Worm (Caenorhabditis elegans) whole organism, early embryonic: ENCODE results near the gene C06E2.2.

Experiments
- B0310.2 ChIP-seq: sonication (generic microtip); optimal IDR thresholded peaks from 2 replicates; lab custom pipeline; 2016; ENCODE audit warnings: mild to moderate bottlenecking, missing genetic modification characterization, missing compliant biosample characterization
- F13C5.2 ChIP-seq: sonication (generic microtip); optimal IDR thresholded peaks from 2 replicates; lab custom pipeline; 2017; ENCODE audit warnings: mild to moderate bottlenecking, missing genetic modification characterization, inconsistent platforms, missing compliant biosample characterization
- aly-1 ChIP-seq: sonication (generic microtip); optimal IDR thresholded peaks from 2 replicates; lab custom pipeline; 2016; ENCODE audit warnings: missing genetic modification characterization, missing compliant biosample characterization
- ama-1 ChIP-seq: fragments of 150-350 bp; optimal IDR thresholded peaks from 2 replicates; lab custom pipeline; 2014
- ceh-13 ChIP-seq: fragments of 200-800 bp; sonication (Bioruptor generic); optimal IDR thresholded peaks from 2 replicates; lab custom pipeline; 2018; ENCODE audit warnings: mild to moderate bottlenecking, missing genetic modification characterization, missing compliant biosample characterization
- ceh-36 ChIP-seq: sonication (generic microtip); optimal IDR thresholded peaks from 2 replicates; lab custom pipeline; 2016; ENCODE audit warnings: missing genetic modification characterization, inconsistent platforms, missing compliant biosample characterization
- ets-7 ChIP-seq: sonication (generic microtip); optimal IDR thresholded peaks from 2 replicates; lab custom pipeline; 2016; ENCODE audit warnings: missing genotype, missing genetic modification characterization, missing compliant biosample characterization
- flt-1 ChIP-seq: fragments of 200-800 bp; sonication (Bioruptor generic); IDR thresholded peaks from 2 replicates; pipeline ENCODE4 v1.3.6; 2022; ENCODE audit warnings: missing genetic modification characterization, missing compliant biosample characterization
- hmbx-1 ChIP-seq: sonication (generic microtip); optimal IDR thresholded peaks from 2 replicates; lab custom pipeline; 2016; ENCODE audit warnings: mild to moderate bottlenecking, missing genetic modification characterization, missing compliant biosample characterization
- hmg-4 ChIP-seq: fragments of 200-800 bp; sonication (Bioruptor generic); optimal IDR thresholded peaks from 2 replicates; lab custom pipeline; 2018; ENCODE audit warnings: mild to moderate bottlenecking, missing genetic modification characterization, missing compliant biosample characterization
- hnd-1 ChIP-seq: sonication (generic microtip); optimal IDR thresholded peaks from 2 replicates; lab custom pipeline; 2016; ENCODE audit warnings: missing genetic modification characterization, missing compliant biosample characterization
- pes-1 ChIP-seq: fragments of 200-800 bp; sonication (Bioruptor generic); IDR thresholded peaks from 2 replicates; pipeline ENCODE4 v1.3.6; 2022; ENCODE audit warnings: missing genetic modification reagents, missing genetic modification characterization, missing compliant biosample characterization
- scrt-1 ChIP-seq: fragments of 200-800 bp; sonication (Bioruptor generic); IDR thresholded peaks from 2 replicates; pipeline ENCODE4 v1.3.6; 2022; ENCODE audit warnings: missing genetic modification characterization, missing compliant biosample characterization
- sea-1 ChIP-seq: fragments of 200-800 bp; sonication (Bioruptor generic); conservative IDR thresholded peaks from 2 replicates; pipeline ENCODE4 v1.3.6; 2022; ENCODE audit warnings: missing genetic modification characterization, missing compliant biosample characterization
- tbx-11 ChIP-seq: fragments of 200-800 bp; sonication (Bioruptor generic); IDR thresholded peaks from 2 replicates; pipeline ENCODE4 v1.3.6; 2022; ENCODE audit warnings: missing genetic modification characterization, missing compliant biosample characterization
- tbx-37 ChIP-seq: fragments of 200-800 bp; sonication (Bioruptor generic); conservative IDR thresholded peaks from 2 replicates; pipeline ENCODE4 v1.3.6; 2022; ENCODE audit warnings: missing genetic modification reagents, missing genetic modification characterization, missing compliant biosample characterization
- tra-4 ChIP-seq: sonication (generic microtip); optimal IDR thresholded peaks from 2 replicates; lab custom pipeline; 2017; ENCODE audit warnings: missing genetic modification characterization, missing compliant biosample characterization

C06E2.2 gene

ce11 chrX:8846447-8847237 is 32.8 kb upstream of the C06E2.2 start, which contains the start of gene C28G1.10:
Gene C28G1.10 (plus strand): TSS chrX:8847122.
- TF ChIP-seq hmg-4 (GFP tag; lab: Kevin White, UChicago): no peak
- TF ChIP-seq ets-7 (tag; lab: Kevin White, UChicago): no peak
- TF ChIP-seq scrt-1 (GFP tag; lab: Robert Waterston, UW): no peak
- no peak for TF ChIP-seq pes-1 (GFP tag; lab: Robert Waterston, UW)
- no peak for TF ChIP-seq aly-1 (tag; lab: Kevin White, UChicago)
- no peak for TF ChIP-seq ceh-13 (GFP tag; lab: Kevin White, UChicago)
- no peak for TF ChIP-seq sea-1 (GFP tag; lab: Robert Waterston, UW)
- TF ChIP-seq F13C5.2 (tag; lab: Kevin White, UChicago): no peak
- no peak for TF ChIP-seq hnd-1 (tag; lab: Kevin White, UChicago)
- TF ChIP-seq tbx-11 (GFP tag; lab: Robert Waterston, UW): no peak
- no peak for TF ChIP-seq flt-1 (GFP tag; lab: Robert Waterston, UW)
- no peak for TF ChIP-seq tra-4 (tag; lab: Kevin White, UChicago)
- no peak for TF ChIP-seq B0310.2 (tag; lab: Kevin White, UChicago)
- TF ChIP-seq ama-1 (lab: Kevin White, UChicago): no peak
- TF ChIP-seq tbx-37 (GFP tag; lab: Robert Waterston, UW): no peak
- TF ChIP-seq hmbx-1 (tag; lab: Kevin White, UChicago): no peak

DNA sequence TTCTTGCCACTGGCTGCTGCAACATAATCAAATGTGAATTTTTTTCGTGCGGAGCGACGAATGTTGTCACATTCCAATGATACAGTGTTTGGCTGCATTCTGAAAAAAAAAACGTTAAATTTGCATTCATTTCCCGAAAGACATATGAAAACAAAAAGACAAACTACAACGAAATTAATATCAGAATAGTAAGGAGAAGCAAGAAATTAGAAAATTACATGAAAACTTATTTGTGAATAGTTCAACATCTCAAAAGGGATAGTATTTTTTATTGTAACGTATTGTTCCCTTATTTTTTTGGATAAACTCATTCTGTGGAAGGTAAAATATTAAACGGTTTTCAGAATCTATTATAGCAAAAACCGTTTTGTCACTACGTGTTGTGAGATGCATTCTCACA is 25.9 kb upstream of the C06E2.2 start, which contains the start of gene sprp-4:
TSS of gene sprp-4 (minus strand) at position 101 of the 400 bp plus-strand sequence.
- TF ChIP-seq scrt-1 (GFP tag; lab: Robert Waterston, UW): no peak
- TF ChIP-seq ceh-36 (tag; lab: Kevin White, UChicago): no peak
- TF ChIP-seq ets-7 (tag; lab: Kevin White, UChicago): no peak
- no peak for TF ChIP-seq ceh-13 (GFP tag; lab: Kevin White, UChicago)
- TF ChIP-seq hmg-4 (GFP tag; lab: Kevin White, UChicago): no peak
- no peak for TF ChIP-seq flt-1 (GFP tag; lab: Robert Waterston, UW)
- TF ChIP-seq B0310.2 (tag; lab: Kevin White, UChicago): no peak
- TF ChIP-seq tra-4 (tag; lab: Kevin White, UChicago): no peak
- TF ChIP-seq aly-1 (tag; lab: Kevin White, UChicago): no peak
- no peak for TF ChIP-seq tbx-37 (GFP tag; lab: Robert Waterston, UW)
- TF ChIP-seq hnd-1 (tag; lab: Kevin White, UChicago): no peak

DNA sequence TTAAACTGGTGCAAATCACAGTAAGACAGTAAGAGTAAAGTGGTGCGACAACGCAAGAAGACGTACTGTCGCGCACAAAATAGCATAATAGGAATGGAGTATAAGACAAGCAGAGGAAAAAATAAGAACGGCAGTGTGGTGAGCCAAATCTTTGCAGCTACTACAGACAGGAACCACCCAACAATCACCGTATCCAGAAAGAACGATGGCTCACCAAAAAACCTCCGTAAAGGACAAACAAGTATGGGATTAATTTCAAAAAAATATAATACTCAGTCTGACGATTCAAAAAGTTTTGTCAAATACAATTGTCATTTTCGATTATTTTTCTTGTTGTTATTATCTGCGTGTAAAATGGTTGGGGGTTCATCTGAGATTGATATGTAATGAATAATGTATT is 25.0 kb upstream of the C06E2.2 start:
- TF ChIP-seq ets-7 (tag; lab: Kevin White, UChicago): no peak
- TF ChIP-seq tra-4 (tag; lab: Kevin White, UChicago): no peak
- no peak for TF ChIP-seq ama-1 (lab: Kevin White, UChicago)
- TF ChIP-seq B0310.2 (tag; lab: Kevin White, UChicago): no peak
- no peak for TF ChIP-seq hmbx-1 (tag; lab: Kevin White, UChicago)
- no peak for TF ChIP-seq tbx-37 (GFP tag; lab: Robert Waterston, UW)
- no peak for TF ChIP-seq pes-1 (GFP tag; lab: Robert Waterston, UW)
- no peak for TF ChIP-seq flt-1 (GFP tag; lab: Robert Waterston, UW)
- no peak for TF ChIP-seq aly-1 (tag; lab: Kevin White, UChicago)
- no peak for TF ChIP-seq ceh-36 (tag; lab: Kevin White, UChicago)
- TF ChIP-seq F13C5.2 (tag; lab: Kevin White, UChicago): no peak
- TF ChIP-seq hmg-4 (GFP tag; lab: Kevin White, UChicago): no peak
- no peak for TF ChIP-seq tbx-11 (GFP tag; lab: Robert Waterston, UW)
- TF ChIP-seq hnd-1 (tag; lab: Kevin White, UChicago): no peak
- TF ChIP-seq scrt-1 (GFP tag; lab: Robert Waterston, UW): no peak

DNA sequence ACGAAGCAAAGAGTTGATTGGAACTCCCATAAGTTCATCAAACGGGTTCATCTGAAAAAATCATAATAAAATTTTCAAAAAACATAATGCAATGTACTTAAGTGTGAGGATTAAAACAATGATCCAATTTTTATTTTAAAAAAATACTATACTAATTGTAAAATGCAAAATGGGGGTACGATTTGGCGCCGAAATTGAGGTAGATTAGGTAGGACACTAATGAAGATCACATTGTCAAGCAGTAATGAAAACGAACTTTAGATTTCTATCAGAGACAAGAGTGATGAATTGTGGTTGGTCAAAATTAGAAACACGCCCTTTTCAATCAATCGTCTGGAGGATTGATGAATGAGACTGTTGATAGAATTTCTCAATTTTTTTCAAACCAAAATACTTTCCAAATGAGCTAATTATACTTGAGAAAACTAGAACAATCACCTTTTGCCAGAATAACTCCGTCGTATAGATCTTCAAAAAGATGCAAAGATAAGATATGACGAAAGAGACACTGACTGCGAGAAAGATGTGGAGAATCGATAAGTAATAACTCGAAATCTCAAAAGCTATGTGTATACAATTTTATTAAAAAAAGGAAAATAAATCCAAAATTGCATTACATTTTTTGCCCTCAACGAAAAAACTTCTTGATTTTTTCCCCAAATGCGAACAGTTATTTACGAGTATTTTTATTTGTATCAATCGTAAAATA is 21.4 kb upstream of the C06E2.2 start, which contains the start of gene C06E2.5:
TSS of gene C06E2.5 (minus strand) at position 51 of the 709 bp plus-strand sequence.
- TF ChIP-seq ceh-36 (tag; lab: Kevin White, UChicago): no peak
- TF ChIP-seq pes-1 (GFP tag; lab: Robert Waterston, UW): no peak
- no peak for TF ChIP-seq ceh-13 (GFP tag; lab: Kevin White, UChicago)
- no peak for TF ChIP-seq F13C5.2 (tag; lab: Kevin White, UChicago)
- TF ChIP-seq B0310.2 (tag; lab: Kevin White, UChicago): no peak
- TF ChIP-seq scrt-1 (GFP tag; lab: Robert Waterston, UW): no peak
- no peak for TF ChIP-seq hmg-4 (GFP tag; lab: Kevin White, UChicago)
- TF ChIP-seq tra-4 (tag; lab: Kevin White, UChicago): no peak
- no peak for TF ChIP-seq ama-1 (lab: Kevin White, UChicago)

DNA sequence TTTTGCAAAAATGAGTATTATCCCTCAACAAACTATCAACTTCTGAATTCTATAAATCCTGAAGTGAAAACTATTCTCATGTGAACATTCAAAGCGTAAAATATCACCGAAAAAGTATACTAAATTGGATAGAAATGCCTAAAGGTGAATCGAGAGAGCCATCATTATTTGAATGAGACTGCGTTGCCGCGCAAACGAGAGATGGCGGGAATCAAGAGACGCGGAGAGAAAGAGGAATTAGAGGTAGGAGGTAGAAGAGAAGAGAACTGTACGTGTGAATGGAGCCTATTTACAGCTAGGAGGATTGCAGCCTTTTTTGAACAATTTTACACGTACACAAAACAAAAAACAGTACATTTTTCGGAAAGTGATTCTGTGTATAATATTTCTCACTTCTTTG is 19.9 kb upstream of the C06E2.2 start:
- TF ChIP-seq ama-1 (lab: Kevin White, UChicago) (no peak), hnd-1 (tag; lab: Kevin White, UChicago) (no peak), ets-7 (tag; lab: Kevin White, UChicago) (no peak), aly-1 (tag; lab: Kevin White, UChicago) (no peak)

ce11 chrX:8860958-8861357 is 18.5 kb upstream of the C06E2.2 start, which contains the start of gene C06E2.9:
Gene C06E2.9 (plus strand): TSS chrX:8861258.
- no peak for TF ChIP-seq hmg-4 (GFP tag; lab: Kevin White, UChicago)
- no peak for TF ChIP-seq hmbx-1 (tag; lab: Kevin White, UChicago)
- no peak for TF ChIP-seq B0310.2 (tag; lab: Kevin White, UChicago)
- TF ChIP-seq ets-7 (tag; lab: Kevin White, UChicago): no peak
- no peak for TF ChIP-seq ceh-36 (tag; lab: Kevin White, UChicago)
- no peak for TF ChIP-seq pes-1 (GFP tag; lab: Robert Waterston, UW)
- TF ChIP-seq flt-1 (GFP tag; lab: Robert Waterston, UW): no peak
